Worm (Caenorhabditis elegans): ENCODE data around the gene sea-2.

The sea-2 gene

ce11 chrII:3935990-3936389 lies 14.2 kb upstream of the sea-2 start:
- TF ChIP-seq pha-4 (tag; optimal IDR thresholded peaks at IDR 0.05) (no peak), snpc-4 (tag; optimal IDR thresholded peaks at IDR 0.05) (no peak), mdl-1 (tag; optimal IDR thresholded peaks at IDR 0.05) (no peak), lin-15B (tag; optimal IDR thresholded peaks at IDR 0.05) (no peak), ztf-4 (tag; optimal IDR thresholded peaks at IDR 0.05) (no peak), nhr-11 (tag; optimal IDR thresholded peaks at IDR 0.05) (no peak), fkh-10 (GFP tag; optimal IDR thresholded peaks at IDR 0.05) (no peak), skn-1 (tag; optimal IDR thresholded peaks at IDR 0.05) (no peak), nhr-77 (tag; optimal IDR thresholded peaks at IDR 0.05) (no peak), lin-39 (tag; optimal IDR thresholded peaks at IDR 0.05) (no peak), nhr-12 (tag; optimal IDR thresholded peaks at IDR 0.05) (no peak), nhr-28 (tag; optimal IDR thresholded peaks at IDR 0.05) (no peak), unc-62 (GFP tag; optimal IDR thresholded peaks at IDR 0.05) (no peak), nhr-237 (tag; optimal IDR thresholded peaks at IDR 0.05) (no peak), R02D3.7 (tag; optimal IDR thresholded peaks at IDR 0.05) (no peak)

ce11 chrII:3947404-3947803 lies 2.8 kb upstream of the sea-2 start:
- TF ChIP-seq ceh-82 (tag; optimal IDR thresholded peaks at IDR 0.05) (no peak), fkh-2 (tag; optimal IDR thresholded peaks at IDR 0.05) (no peak), nhr-12 (tag; optimal IDR thresholded peaks at IDR 0.05) (no peak), mdl-1 (tag; optimal IDR thresholded peaks at IDR 0.05) (no peak), nfya-1 (tag; optimal IDR thresholded peaks at IDR 0.05; ENCODE audit: insufficient read depth) (peak; percentile 83), ZK546.5 (tag; optimal IDR thresholded peaks at IDR 0.05) (no peak)

ce11 chrII:3948507-3948906 lies 1.7 kb upstream of the sea-2 start:
- TF ChIP-seq nfya-1 (tag; optimal IDR thresholded peaks at IDR 0.05; ENCODE audit: insufficient read depth) (peak; percentile 35), nhr-237 (tag; optimal IDR thresholded peaks at IDR 0.05) (no peak), hmg-11 (tag; optimal IDR thresholded peaks at IDR 0.05) (peak; percentile 15), lin-39 (tag; optimal IDR thresholded peaks at IDR 0.05) (peak; percentile 28)

DNA sequence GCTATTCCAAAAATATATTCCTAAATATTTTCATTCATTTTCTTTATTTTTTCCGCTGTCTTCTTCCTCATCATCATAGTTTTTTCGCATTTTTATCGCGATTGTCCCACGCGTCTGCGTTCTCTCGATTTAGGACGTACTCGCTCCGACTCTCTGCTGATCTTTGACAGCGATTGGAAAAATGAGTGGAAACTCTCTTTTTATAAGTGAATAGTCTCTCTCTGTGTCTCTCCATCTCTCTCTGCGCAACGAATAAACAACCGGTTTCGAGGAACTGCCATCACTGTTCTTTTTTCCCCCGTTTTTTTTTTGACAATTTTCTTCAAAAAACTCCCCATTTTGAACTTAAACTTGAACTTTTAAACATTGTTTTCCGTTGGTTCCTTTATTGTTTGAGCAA lies 1.2 kb downstream of the sea-2 start:
- TF ChIP-seq pha-4 (tag; optimal IDR thresholded peaks at IDR 0.05) = peak; percentile 72
- peak; percentile 40 for TF ChIP-seq nfya-1 (tag; optimal IDR thresholded peaks at IDR 0.05; ENCODE audit: insufficient read depth)
- TF ChIP-seq mml-1 (tag; optimal IDR thresholded peaks at IDR 0.05) = no peak
- TF ChIP-seq fkh-2 (tag; optimal IDR thresholded peaks at IDR 0.05) = no peak
- peak; percentile 55 for TF ChIP-seq elt-1 (tag; optimal IDR thresholded peaks at IDR 0.05)
- peak; percentile 54 for TF ChIP-seq nhr-25 (tag; optimal IDR thresholded peaks at IDR 0.05)
- peak; percentile 62 for TF ChIP-seq nhr-23 (tag; optimal IDR thresholded peaks at IDR 0.05)

- TF ChIP-seq skn-1 (tag; optimal IDR thresholded peaks at IDR 0.05) (no peak), lin-15B (tag; optimal IDR thresholded peaks at IDR 0.05) (no peak)
These were observed 2.2 kb downstream of the sea-2 start for ce11 chrII:3952368-3952767.

ce11 chrII:3952967-3953366 lies 2.8 kb downstream of the sea-2 start:
- no peak for TF ChIP-seq daf-12 (tag; optimal IDR thresholded peaks at IDR 0.05)
- no peak for TF ChIP-seq ztf-4 (tag; optimal IDR thresholded peaks at IDR 0.05)
- TF ChIP-seq lin-39 (tag; optimal IDR thresholded peaks at IDR 0.05) = no peak
- peak; percentile 63 for TF ChIP-seq egl-5 (tag; optimal IDR thresholded peaks at IDR 0.05)
- TF ChIP-seq elt-2 (tag; optimal IDR thresholded peaks at IDR 0.05) = peak; percentile 69
- no peak for TF ChIP-seq nhr-76 (tag; optimal IDR thresholded peaks at IDR 0.05)
- no peak for TF ChIP-seq skn-1 (tag; optimal IDR thresholded peaks at IDR 0.05)
- TF ChIP-seq pqm-1 (tag; optimal IDR thresholded peaks at IDR 0.05) = peak; percentile 30
- no peak for TF ChIP-seq mdl-1 (tag; optimal IDR thresholded peaks at IDR 0.05)
- TF ChIP-seq unc-62 (GFP tag; optimal IDR thresholded peaks at IDR 0.05) = no peak
- no peak for TF ChIP-seq lsy-12 (tag; optimal IDR thresholded peaks at IDR 0.05)
- TF ChIP-seq nhr-25 (tag; optimal IDR thresholded peaks at IDR 0.05) = no peak
- no peak for TF ChIP-seq ama-1 (optimal IDR thresholded peaks at IDR 0.05)
- peak; percentile 30 for TF ChIP-seq pha-4 (tag; optimal IDR thresholded peaks at IDR 0.05)
- no peak for TF ChIP-seq eor-1 (tag; optimal IDR thresholded peaks at IDR 0.05)
- TF ChIP-seq egl-27 (tag; optimal IDR thresholded peaks at IDR 0.05) = no peak
- TF ChIP-seq snpc-4 (tag; optimal IDR thresholded peaks at IDR 0.05) = no peak
- no peak for TF ChIP-seq lin-15B (tag; optimal IDR thresholded peaks at IDR 0.05)
- TF ChIP-seq elt-1 (tag; optimal IDR thresholded peaks at IDR 0.05) = no peak
- TF ChIP-seq sea-2 (GFP tag; optimal IDR thresholded peaks at IDR 0.05) = no peak
- TF ChIP-seq nhr-237 (tag; optimal IDR thresholded peaks at IDR 0.05) = no peak
- no peak for TF ChIP-seq ztf-11 (tag; optimal IDR thresholded peaks at IDR 0.05)
